Fruit fly (Drosophila melanogaster) Kc167 (cell line): ENCODE results near the gene p.

Experiments used
- Sin3A ChIP-seq: fragments of >200 bp; optimal IDR thresholded peaks from 2 replicates; lab custom pipeline; 2018; ENCODE audit warnings: missing external identifiers
- h ChIP-seq: fragments of >200 bp; optimal IDR thresholded peaks from 3 replicates; lab custom pipeline; 2018; ENCODE audit warnings: missing external identifiers
- psq ChIP-seq: fragments of >200 bp; optimal IDR thresholded peaks from 2 replicates; lab custom pipeline; 2017; ENCODE audit warnings: missing external identifiers

DNA sequence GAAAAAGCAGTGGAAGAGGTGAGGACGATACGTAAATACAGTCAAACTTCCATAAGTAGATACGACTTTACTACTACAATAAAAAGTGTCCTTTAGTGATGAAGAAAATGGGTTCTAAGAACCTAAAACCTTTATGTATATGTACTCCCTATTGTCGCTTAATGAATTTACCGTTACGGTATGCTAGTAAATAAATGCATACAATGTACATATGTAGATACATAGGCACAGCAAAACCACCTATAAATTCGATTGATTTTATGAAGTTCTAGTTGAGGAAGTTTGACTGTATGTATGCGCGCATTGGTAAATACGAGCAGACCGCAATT, 46.0 kb upstream of the p start:
- no peak for TF ChIP-seq psq (lab: Kevin White, UChicago)
- TF ChIP-seq h (lab: Kevin White, UChicago) = no peak
- TF ChIP-seq Sin3A (lab: Kevin White, UChicago) = no peak
